2 fruit fly cellular contexts compared by ENCODE assay signal in the genomic region with DNA sequence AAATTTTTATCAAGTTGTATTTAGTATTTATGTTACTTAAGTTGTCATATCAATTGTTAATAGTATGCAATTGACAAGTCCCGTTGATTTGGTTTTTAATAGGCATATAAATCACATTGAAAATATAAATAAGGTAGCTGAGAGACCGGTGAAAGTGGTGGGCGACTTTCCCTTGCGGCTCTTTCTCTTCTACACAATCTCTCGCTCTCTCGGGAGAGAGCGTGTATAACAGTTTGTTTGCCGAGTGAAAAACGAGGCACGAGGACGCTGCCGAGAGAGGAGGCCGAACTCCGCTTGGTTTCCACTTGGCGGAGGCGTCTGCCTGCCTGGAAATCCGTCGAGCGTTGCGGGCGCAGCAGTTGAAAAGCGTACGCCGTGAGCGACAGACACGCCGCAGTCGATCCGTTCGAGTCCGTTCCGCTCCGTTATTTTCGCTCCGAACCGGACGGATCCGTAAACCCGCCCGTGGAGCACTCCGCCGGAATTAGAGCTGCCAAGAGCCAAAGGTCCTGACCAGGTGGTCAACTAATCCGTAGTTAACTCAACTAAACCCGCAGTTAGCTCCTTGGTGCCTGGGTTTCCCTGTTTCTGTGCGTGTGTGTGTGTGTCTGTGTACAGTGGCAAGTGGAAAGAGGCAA.
TF ChIP-seq lines count a peak whose summit lies in the region.

A gene (plus strand): TSS at position 321 of the 638 bp plus-strand sequence.

- TF ChIP-seq CTCF in whole organism, embryonic (GFP tag; optimal IDR thresholded peaks at IDR 0.05; lab: Kevin White, UChicago), result no peak

TF ChIP-seq in whole organism, embryonic, 481 proteins besides CTCF, POLR2A, EP300 and RAD21 (continues in another document):
- TF ChIP-seq CG11560 (tag; IDR thresholded peaks at IDR 0.05; lab: Robert Waterston, UW) (no peak), CG10654 (GFP tag; optimal IDR thresholded peaks at IDR 0.05; lab: Kevin White, UChicago) (no peak), CG4424 (GFP tag; optimal IDR thresholded peaks at IDR 0.05; lab: Kevin White, UChicago) (no peak), CG8388 (GFP tag; optimal IDR thresholded peaks at IDR 0.05; lab: Kevin White, UChicago) (no peak), CG8359 (GFP tag; optimal IDR thresholded peaks at IDR 0.05; lab: Kevin White, UChicago; ENCODE audit: borderline replicate concordance) (no peak), CG1792 (GFP tag; optimal IDR thresholded peaks at IDR 0.05; lab: Kevin White, UChicago) (no peak), chm (GFP tag; IDR thresholded peaks at IDR 0.05; lab: Robert Waterston, UW) (peak; percentile 58; the same call in 1 of the 2 replicates), Oaz (GFP tag; IDR thresholded peaks at IDR 0.05; lab: Robert Waterston, UW) (0 out of 2 replicates have a peak, but pooled peaks have one; percentile 23), CG10565 (GFP tag; optimal IDR thresholded peaks at IDR 0.05; lab: Kevin White, UChicago) (no peak), Bgb (GFP tag; IDR thresholded peaks at IDR 0.05; lab: Robert Waterston, UW; ENCODE audit: partially characterized antibody) (0 out of 2 replicates have a peak, but pooled peaks have one; percentile 8), Hr39 (optimal IDR thresholded peaks at IDR 0.05; lab: Kevin White, UChicago) (no peak), CG34224 (GFP tag; IDR thresholded peaks at IDR 0.05; lab: Robert Waterston, UW; ENCODE audit: partially characterized antibody) (0 out of 3 replicates have a peak, but pooled peaks have one; percentile 13), Jarid2 (GFP tag; optimal IDR thresholded peaks at IDR 0.05; lab: Kevin White, UChicago) (peak; percentile 93), bbx (GFP tag; IDR thresholded peaks at IDR 0.05; lab: Robert Waterston, UW; ENCODE audit: partially characterized antibody) (0 out of 2 replicates have a peak, but pooled peaks have one; percentile 36), CG18262 (tag; optimal IDR thresholded peaks at IDR 0.05; lab: Kevin White, UChicago) (no peak), Deaf1 (tag; optimal IDR thresholded peaks at IDR 0.05; lab: Kevin White, UChicago) (peak; percentile 97), MBD-R2 (GFP tag; IDR thresholded peaks at IDR 0.05; lab: Robert Waterston, UW) (no peak), CG11093 (GFP tag; IDR thresholded peaks at IDR 0.05; lab: Robert Waterston, UW) (no peak), BEAF-32 (GFP tag; optimal IDR thresholded peaks at IDR 0.05; lab: Kevin White, UChicago) (no peak), Rfx (GFP tag; IDR thresholded peaks at IDR 0.05; lab: Robert Waterston, UW) (0 out of 2 replicates have a peak, but pooled peaks have one; percentile 30), Pdp1 (GFP tag; optimal IDR thresholded peaks at IDR 0.05; lab: Kevin White, UChicago) (no peak), Gsc (GFP tag; IDR thresholded peaks at IDR 0.05; lab: Robert Waterston, UW) (no peak), CG34422 (GFP tag; IDR thresholded peaks at IDR 0.05; lab: Robert Waterston, UW) (0 out of 3 replicates have a peak, but pooled peaks have one; percentile 17), ato (GFP tag; IDR thresholded peaks at IDR 0.05; lab: Robert Waterston, UW; ENCODE audit: partially characterized antibody) (0 out of 2 replicates have a peak, but pooled peaks have one; percentile 33), zfh1 (GFP tag; IDR thresholded peaks at IDR 0.05; lab: Robert Waterston, UW) (0 out of 3 replicates have a peak, but pooled peaks have one; percentile 11), scrt (GFP tag; optimal IDR thresholded peaks at IDR 0.05; lab: Kevin White, UChicago) (no peak), Rx (GFP tag; IDR thresholded peaks at IDR 0.05; lab: Robert Waterston, UW) (no peak), CG9932 (GFP tag; IDR thresholded peaks at IDR 0.05; lab: Robert Waterston, UW) (0 out of 2 replicates have a peak, but pooled peaks have one; percentile 10), Trl (optimal IDR thresholded peaks at IDR 0.05; lab: Kevin White, UChicago) (peak; percentile 57 to 76), Trl (GFP tag; optimal IDR thresholded peaks at IDR 0.05; lab: Kevin White, UChicago) (no peak), CG4328 (GFP tag; optimal IDR thresholded peaks at IDR 0.05; lab: Kevin White, UChicago) (no peak), CG8290 (GFP tag; optimal IDR thresholded peaks at IDR 0.05; lab: Kevin White, UChicago) (no peak), CG8290 (tag; optimal IDR thresholded peaks at IDR 0.05; lab: Kevin White, UChicago) (peak in 1 of 2 experiments; percentile 5), abd-A (tag; optimal IDR thresholded peaks at IDR 0.05; lab: Kevin White, UChicago) (peak; percentile 27), CG12219 (GFP tag; optimal IDR thresholded peaks at IDR 0.05; lab: Kevin White, UChicago) (no peak), CG10274 (GFP tag; optimal IDR thresholded peaks at IDR 0.05; lab: Kevin White, UChicago) (no peak), Dip3 (GFP tag; optimal IDR thresholded peaks at IDR 0.05; lab: Kevin White, UChicago) (no peak), dpn (GFP tag; optimal IDR thresholded peaks at IDR 0.05; lab: Kevin White, UChicago) (no peak)

TF ChIP-seq in whole organism, prepupa, 60 proteins besides CTCF, POLR2A, EP300 and RAD21:
- TF ChIP-seq eg (GFP tag; IDR thresholded peaks at IDR 0.05; lab: Robert Waterston, UW) (0 out of 3 replicates have a peak, but pooled peaks have one; percentile 15), fd59A (GFP tag; optimal IDR thresholded peaks at IDR 0.05; lab: Kevin White, UChicago) (no peak), CG7368 (GFP tag; optimal IDR thresholded peaks at IDR 0.05; lab: Kevin White, UChicago) (no peak)
TF ChIP-seq in whole organism, prepupa: peak in this region for 1.
